Fruit fly (Drosophila melanogaster): ENCODE results near the gene Phf7.

The Phf7 gene

dm6 chrX:20159679-20160140, 5.9 kb downstream of the Phf7 start, which contains the start of gene Rab35 (continued):
- no peak for TF ChIP-seq BtbVII (GFP tag; optimal IDR thresholded peaks at IDR 0.05)
- TF ChIP-seq ash1 (GFP tag; optimal IDR thresholded peaks at IDR 0.05): no peak
- no peak for TF ChIP-seq CG33213 (GFP tag; optimal IDR thresholded peaks at IDR 0.05)
- TF ChIP-seq Atf6 (GFP tag; IDR thresholded peaks at IDR 0.05): no peak
- TF ChIP-seq Bdp1 (GFP tag; optimal IDR thresholded peaks at IDR 0.05): no peak
- TF ChIP-seq Jarid2 (GFP tag; optimal IDR thresholded peaks at IDR 0.05): no peak
- TF ChIP-seq cad (GFP tag; optimal IDR thresholded peaks at IDR 0.05): no peak
- TF ChIP-seq CG11695 (GFP tag; IDR thresholded peaks at IDR 0.05): no peak
- TF ChIP-seq Ada2b (GFP tag; IDR thresholded peaks at IDR 0.05): no peak
- no peak for TF ChIP-seq cwo (GFP tag; optimal IDR thresholded peaks at IDR 0.05)
- TF ChIP-seq vnd (GFP tag; IDR thresholded peaks at IDR 0.05; ENCODE audit: partially characterized antibody): peak; percentile 94
- no peak for TF ChIP-seq mirr (GFP tag; optimal IDR thresholded peaks at IDR 0.05)
- TF ChIP-seq dysf (GFP tag; IDR thresholded peaks at IDR 0.05): no peak
- no peak for TF ChIP-seq CkIIα-i1 (GFP tag; IDR thresholded peaks at IDR 0.05)
- no peak for TF ChIP-seq gce (GFP tag; IDR thresholded peaks at IDR 0.05)
- TF ChIP-seq inv (GFP tag; IDR thresholded peaks at IDR 0.05; ENCODE audit: partially characterized antibody): peak; percentile 95
- peak; percentile 46 for TF ChIP-seq CG17359 (tag; optimal IDR thresholded peaks at IDR 0.05)
- no peak for TF ChIP-seq CG12071 (GFP tag; optimal IDR thresholded peaks at IDR 0.05)
- peak; percentile 3 for TF ChIP-seq CG10654 (GFP tag; optimal IDR thresholded peaks at IDR 0.05)
- TF ChIP-seq gem (tag; optimal IDR thresholded peaks at IDR 0.05): peak; percentile 41
- TF ChIP-seq MBD-R2 (GFP tag; IDR thresholded peaks at IDR 0.05): no peak
- TF ChIP-seq sug (tag; optimal IDR thresholded peaks at IDR 0.05): peak; percentile 34
- no peak for TF ChIP-seq CG31224 (GFP tag; IDR thresholded peaks at IDR 0.05)
- no peak for TF ChIP-seq CG11723 (GFP tag; optimal IDR thresholded peaks at IDR 0.05)
- TF ChIP-seq Dll (GFP tag; IDR thresholded peaks at IDR 0.05; ENCODE audit: partially characterized antibody): peak; percentile 97
- TF ChIP-seq CG10366 (GFP tag; IDR thresholded peaks at IDR 0.05): no peak
- no peak for TF ChIP-seq CG9727 (GFP tag; optimal IDR thresholded peaks at IDR 0.05)
- no peak for TF ChIP-seq CG10543 (GFP tag; optimal IDR thresholded peaks at IDR 0.05)
- peak; percentile 82 for TF ChIP-seq CG1603 (tag; optimal IDR thresholded peaks at IDR 0.05)
- peak; percentile 21 for TF ChIP-seq ind (GFP tag; optimal IDR thresholded peaks at IDR 0.05)
- no peak for TF ChIP-seq trh (GFP tag; optimal IDR thresholded peaks at IDR 0.05)
- no peak for TF ChIP-seq cato (GFP tag; optimal IDR thresholded peaks at IDR 0.05; ENCODE audit: borderline replicate concordance)
- peak; percentile 68 for TF ChIP-seq CG30020 (tag; optimal IDR thresholded peaks at IDR 0.05)
- TF ChIP-seq HLH3B (GFP tag; IDR thresholded peaks at IDR 0.05): no peak
- TF ChIP-seq CG32532 (GFP tag; IDR thresholded peaks at IDR 0.05): 0 out of 2 replicates have a peak, but pooled peaks have one; percentile 13
- TF ChIP-seq CG4617 (GFP tag; optimal IDR thresholded peaks at IDR 0.05; ENCODE audit: borderline replicate concordance): peak; percentile 84
- no peak for TF ChIP-seq CG7372 (GFP tag; IDR thresholded peaks at IDR 0.05)
- TF ChIP-seq br (optimal IDR thresholded peaks at IDR 0.05): no peak
- TF ChIP-seq vfl (GFP tag; optimal IDR thresholded peaks at IDR 0.05): no peak
- TF ChIP-seq CG2116 (GFP tag; optimal IDR thresholded peaks at IDR 0.05): peak; percentile 89
- peak; percentile 54 for TF ChIP-seq stwl (tag; optimal IDR thresholded peaks at IDR 0.05)
- TF ChIP-seq Hand (GFP tag; optimal IDR thresholded peaks at IDR 0.05): no peak
- TF ChIP-seq NC2α (GFP tag; optimal IDR thresholded peaks at IDR 0.05): no peak
- TF ChIP-seq CG17912 (GFP tag; optimal IDR thresholded peaks at IDR 0.05): no peak
- TF ChIP-seq zen (tag; optimal IDR thresholded peaks at IDR 0.05): peak; percentile 33
- no peak for TF ChIP-seq CG2202 (tag; optimal IDR thresholded peaks at IDR 0.05)
- no peak for TF ChIP-seq CG5180 (GFP tag; optimal IDR thresholded peaks at IDR 0.05)
- TF ChIP-seq Xbp1 (GFP tag; optimal IDR thresholded peaks at IDR 0.05): peak; percentile 31
- TF ChIP-seq Usf (GFP tag; optimal IDR thresholded peaks at IDR 0.05): no peak
- no peak for TF ChIP-seq CG13123 (GFP tag; optimal IDR thresholded peaks at IDR 0.05)
- no peak for TF ChIP-seq Blimp-1 (GFP tag; optimal IDR thresholded peaks at IDR 0.05)
